Fruit fly (Drosophila melanogaster): ENCODE results near the gene CG14410.

CG14410 gene

dm6 chrX:14840417-14840872, 3.9 kb downstream of the CG14410 start (continued):
- TF ChIP-seq Blimp-1 (GFP tag; optimal IDR thresholded peaks at IDR 0.05) (no peak), CG11762 (GFP tag; optimal IDR thresholded peaks at IDR 0.05; ENCODE audit: insufficient read depth) (no peak), Hr4 (GFP tag; optimal IDR thresholded peaks at IDR 0.05) (no peak), CG8632 (GFP tag; optimal IDR thresholded peaks at IDR 0.05) (peak; percentile 54), spab (GFP tag; optimal IDR thresholded peaks at IDR 0.05) (peak; percentile 52), CG6854 (GFP tag; optimal IDR thresholded peaks at IDR 0.05) (no peak), CG3032 (tag; optimal IDR thresholded peaks at IDR 0.05) (peak; percentile 39), svp (GFP tag) (peak; percentile 35), esn (GFP tag; optimal IDR thresholded peaks at IDR 0.05) (peak; percentile 31), CG34406 (GFP tag; optimal IDR thresholded peaks at IDR 0.05) (peak; percentile 37), CG6276 (GFP tag; optimal IDR thresholded peaks at IDR 0.05) (peak; percentile 36), net (GFP tag; optimal IDR thresholded peaks at IDR 0.05) (peak; percentile 39), CG9139 (GFP tag; optimal IDR thresholded peaks at IDR 0.05) (peak; percentile 42), Smox (GFP tag; optimal IDR thresholded peaks at IDR 0.05) (no peak), Eip78C (GFP tag) (peak; percentile 90), CG32006 (GFP tag; optimal IDR thresholded peaks at IDR 0.05) (peak; percentile 52), Ets21C (GFP tag; optimal IDR thresholded peaks at IDR 0.05) (no peak), CG3919 (GFP tag; optimal IDR thresholded peaks at IDR 0.05) (peak; percentile 17), eg (GFP tag; IDR thresholded peaks at IDR 0.05) (peak; percentile 51; the same call in 1 of the 3 replicates), CG6792 (GFP tag; optimal IDR thresholded peaks at IDR 0.05) (peak; percentile 26), acj6 (GFP tag; optimal IDR thresholded peaks at IDR 0.05) (peak; percentile 36), topi (GFP tag; optimal IDR thresholded peaks at IDR 0.05) (peak; percentile 5), Hr38 (GFP tag; optimal IDR thresholded peaks at IDR 0.05) (no peak), pdm3 (GFP tag; optimal IDR thresholded peaks at IDR 0.05) (peak; percentile 28), CG16779 (tag; optimal IDR thresholded peaks at IDR 0.05) (peak; percentile 43), CG11294 (GFP tag; IDR thresholded peaks at IDR 0.05) (no peak), CG8119 (GFP tag; IDR thresholded peaks at IDR 0.05) (no peak; the same call in 1 of the 3 replicates), fd85E (GFP tag; optimal IDR thresholded peaks at IDR 0.05) (no peak), achi (GFP tag; optimal IDR thresholded peaks at IDR 0.05) (peak; percentile 35), Lpt (GFP tag; optimal IDR thresholded peaks at IDR 0.05) (peak; percentile 15), dac (GFP tag; optimal IDR thresholded peaks at IDR 0.05) (no peak)

- TF ChIP-seq CG11294 (GFP tag; IDR thresholded peaks at IDR 0.05) (no peak), svp (GFP tag) (peak; percentile 30)
Observed at dm6 chrX:14841893-14842505, 5.5 kb downstream of the CG14410 start.

dm6 chrX:14844657-14845056, 8.1 kb downstream of the CG14410 start, which contains the start of gene CG12539:
CG12539 (minus strand) TSS chrX:14844757.
- TF ChIP-seq Ets21C (GFP tag; optimal IDR thresholded peaks at IDR 0.05) (no peak), Sox102F (GFP tag; optimal IDR thresholded peaks at IDR 0.05) (no peak)

- TF ChIP-seq Hr4 (GFP tag; optimal IDR thresholded peaks at IDR 0.05) (no peak), salr (GFP tag; optimal IDR thresholded peaks at IDR 0.05) (no peak), CG32006 (GFP tag; optimal IDR thresholded peaks at IDR 0.05) (no peak), Sox102F (GFP tag; optimal IDR thresholded peaks at IDR 0.05) (peak; percentile 22), CG6854 (GFP tag; optimal IDR thresholded peaks at IDR 0.05) (no peak), ss (GFP tag; optimal IDR thresholded peaks at IDR 0.05) (no peak), dsx (GFP tag; optimal IDR thresholded peaks at IDR 0.05; ENCODE audit: poor library complexity, severe bottlenecking) (no peak), achi (GFP tag; optimal IDR thresholded peaks at IDR 0.05) (no peak), Eip78C (GFP tag) (peak; percentile 52), esn (GFP tag; optimal IDR thresholded peaks at IDR 0.05) (peak; percentile 18), CG1621 (tag; optimal IDR thresholded peaks at IDR 0.05) (no peak), Sox15 (GFP tag; optimal IDR thresholded peaks at IDR 0.05) (no peak), svp (GFP tag) (peak; percentile 56), Sox14 (GFP tag; optimal IDR thresholded peaks at IDR 0.05) (no peak), CG8632 (GFP tag; optimal IDR thresholded peaks at IDR 0.05) (no peak), lz (GFP tag; optimal IDR thresholded peaks at IDR 0.05) (no peak), net (GFP tag; optimal IDR thresholded peaks at IDR 0.05) (no peak), CG10669 (GFP tag; optimal IDR thresholded peaks at IDR 0.05) (no peak), CG6163 (GFP tag; IDR thresholded peaks at IDR 0.05) (no peak), CG4318 (GFP tag; optimal IDR thresholded peaks at IDR 0.05) (no peak), Hr38 (GFP tag; optimal IDR thresholded peaks at IDR 0.05) (no peak), CG34406 (GFP tag; optimal IDR thresholded peaks at IDR 0.05) (peak; percentile 20), vri (GFP tag; optimal IDR thresholded peaks at IDR 0.05) (no peak), CG6808 (GFP tag; optimal IDR thresholded peaks at IDR 0.05) (no peak), topi (GFP tag; optimal IDR thresholded peaks at IDR 0.05) (peak; percentile 11)
Observed at dm6 chrX:14846116-14846614, 9.6 kb downstream of the CG14410 start.

All from whole organism, prepupa.